Worm (Caenorhabditis elegans) whole organism, L4 larva: ENCODE measurements around the gene T09A12.8.

Experiments
- F10B5.3 ChIP-seq: sonication (generic microtip); optimal IDR thresholded peaks from 2 replicates; lab custom pipeline; 2016; ENCODE audit warnings: mild to moderate bottlenecking, missing genetic modification characterization, missing compliant biosample characterization
- F44E2.7 ChIP-seq: fragments of 200-800 bp; sonication (Bioruptor generic); IDR thresholded peaks from 2 replicates; pipeline ENCODE4 v2.1.2; 2022; ENCODE audit warnings: missing genetic modification characterization, missing compliant biosample characterization
- R02D3.7 ChIP-seq: fragments of 150-350 bp; sonication (generic microtip); optimal IDR thresholded peaks from 3 replicates; lab custom pipeline; 2014; ENCODE audit warnings: missing biosample characterization, missing genetic modification characterization
- T26A8.4 ChIP-seq: fragments of 200-800 bp; sonication (Bioruptor generic); IDR thresholded peaks from 2 replicates; pipeline ENCODE4 v1.3.6; 2022; ENCODE audit warnings: missing genetic modification characterization, missing compliant biosample characterization
- Y75B8A.6 ChIP-seq: fragments of 200-800 bp; sonication (Bioruptor generic); IDR thresholded peaks from 2 replicates; pipeline ENCODE4 v1.3.6; 2022; ENCODE audit warnings: missing genetic modification reagents, missing genetic modification characterization, missing compliant biosample characterization
- aha-1 ChIP-seq: fragments of 150-350 bp; peaks from one replicate; lab custom pipeline; 2014; ENCODE audit warnings: missing biosample characterization, missing genetic modification characterization
- attf-4 ChIP-seq: sonication (generic microtip); optimal IDR thresholded peaks from 3 replicates; lab custom pipeline; 2017; ENCODE audit warnings: missing biosample characterization, missing genetic modification characterization
- ceh-20 ChIP-seq: fragments of 200-800 bp; sonication (Bioruptor generic); IDR thresholded peaks from 2 replicates; pipeline ENCODE4 v1.3.6; 2022; ENCODE audit warnings: missing genetic modification reagents, missing genetic modification characterization, missing compliant biosample characterization
- ceh-32 ChIP-seq: sonication (generic microtip); optimal IDR thresholded peaks from 2 replicates; lab custom pipeline; 2016; ENCODE audit warnings: mild to moderate bottlenecking, missing genetic modification characterization, missing compliant biosample characterization; ENCODE audit not compliant: poor library complexity
- ceh-44 ChIP-seq: fragments of 200-800 bp; sonication (Bioruptor generic); IDR thresholded peaks from 2 replicates; pipeline ENCODE4 v1.3.6; 2022; ENCODE audit warnings: missing genetic modification reagents, missing genetic modification characterization, missing compliant biosample characterization
- ceh-62 ChIP-seq: sonication (generic microtip); optimal IDR thresholded peaks from 2 replicates; lab custom pipeline; 2017; ENCODE audit warnings: missing biosample characterization, missing genetic modification characterization
- ces-1 ChIP-seq: fragments of 150-350 bp; sonication (generic microtip); optimal IDR thresholded peaks from 4 replicates; lab custom pipeline; 2014; ENCODE audit warnings: missing biosample characterization, missing genetic modification reagents, missing genetic modification characterization
- cey-2 ChIP-seq: sonication (generic microtip); optimal IDR thresholded peaks from 3 replicates; lab custom pipeline; 2017; ENCODE audit warnings: missing genetic modification characterization, mild to moderate bottlenecking, missing compliant biosample characterization, antibody characterized with exemption, borderline replicate concordance; ENCODE audit not compliant: insufficient read depth
- ctbp-1 ChIP-seq: fragments of 200-800 bp; sonication (Bioruptor generic); IDR thresholded peaks from 2 replicates; pipeline ENCODE4 v1.3.6; 2022; ENCODE audit warnings: missing genetic modification reagents, missing genetic modification characterization, missing compliant biosample characterization
- daf-16 ChIP-seq, 3 experiments: sonication (generic microtip); optimal IDR thresholded peaks; 2 replicates each; lab custom pipeline; 2016 to 2017; ENCODE audit warnings: missing genetic modification characterization in 3 of 3, missing genetic modification reagents in 3 of 3, mild to moderate bottlenecking in 2 of 3, missing compliant biosample characterization in 2 of 3, missing biosample characterization in 1 of 3, moderate library complexity in 1 of 3
- daf-19 ChIP-seq: fragments of 200-800 bp; sonication (Bioruptor generic); conservative IDR thresholded peaks from 2 replicates; pipeline ENCODE4 v1.3.6; 2022; ENCODE audit warnings: missing genetic modification characterization, missing compliant biosample characterization
- dmd-6 ChIP-seq: fragments of 200-800 bp; sonication (Bioruptor generic); IDR thresholded peaks from 2 replicates; pipeline ENCODE4 v1.3.6; 2022; ENCODE audit warnings: missing genetic modification reagents, missing genetic modification characterization, missing compliant biosample characterization
- dmd-8 ChIP-seq: fragments of 200-800 bp; sonication (Bioruptor generic); IDR thresholded peaks from 2 replicates; pipeline ENCODE4 v1.3.6; 2022; ENCODE audit warnings: missing genetic modification characterization, missing compliant biosample characterization
- dve-1 ChIP-seq: sonication (generic microtip); optimal IDR thresholded peaks from 2 replicates; lab custom pipeline; 2017; ENCODE audit warnings: antibody characterized with exemption, mild to moderate bottlenecking, missing genetic modification characterization, missing compliant biosample characterization; ENCODE audit not compliant: insufficient read depth
- fkh-10 ChIP-seq: fragments of 150-350 bp; optimal IDR thresholded peaks from 2 replicates; lab custom pipeline; 2014; ENCODE audit warnings: missing biosample characterization, missing genetic modification reagents, missing genetic modification characterization
- hlh-11 ChIP-seq: fragments of 200-800 bp; sonication (Bioruptor generic); optimal IDR thresholded peaks from 2 replicates; lab custom pipeline; 2018; ENCODE audit warnings: mild to moderate bottlenecking, missing genetic modification characterization, missing compliant biosample characterization
- lin-38 ChIP-seq: fragments of 200-800 bp; sonication (Bioruptor generic); IDR thresholded peaks from 2 replicates; pipeline ENCODE4 v1.3.6; 2022; ENCODE audit warnings: missing genetic modification reagents, missing genetic modification characterization, missing compliant biosample characterization
- madf-9 ChIP-seq: fragments of 200-800 bp; sonication (Bioruptor generic); conservative IDR thresholded peaks from 2 replicates; pipeline ENCODE4 v1.3.6; 2022; ENCODE audit warnings: missing genetic modification reagents, missing genetic modification characterization, missing compliant biosample characterization
- mdl-1 ChIP-seq, 2 experiments: fragments of 150-350 bp in 1 of 2; sonication (generic microtip) in 1 of 2; optimal IDR thresholded peaks; 2 replicates each; lab custom pipeline; 2014 to 2017; ENCODE audit warnings: missing biosample characterization in 2 of 2, missing genetic modification characterization in 2 of 2
- mep-1 ChIP-seq: fragments of 150-350 bp; sonication (generic microtip); optimal IDR thresholded peaks from 3 replicates; lab custom pipeline; 2014; ENCODE audit warnings: missing biosample characterization, missing genetic modification characterization
- mxl-3 ChIP-seq: fragments of 200-800 bp; sonication (Bioruptor generic); optimal IDR thresholded peaks from 2 replicates; lab custom pipeline; 2018; ENCODE audit warnings: mild to moderate bottlenecking, missing genetic modification characterization, missing compliant biosample characterization
- nhr-10 ChIP-seq: fragments of 150-350 bp; optimal IDR thresholded peaks from 2 replicates; lab custom pipeline; 2014; ENCODE audit warnings: missing biosample characterization, missing genetic modification characterization
- nhr-102 ChIP-seq: sonication (generic microtip); optimal IDR thresholded peaks from 2 replicates; lab custom pipeline; 2016; ENCODE audit warnings: mild to moderate bottlenecking, missing genetic modification characterization, moderate library complexity, missing compliant biosample characterization
- nhr-111 ChIP-seq: fragments of 200-800 bp; sonication (Bioruptor generic); optimal IDR thresholded peaks from 2 replicates; lab custom pipeline; 2018; ENCODE audit warnings: mild to moderate bottlenecking, missing genetic modification characterization, missing compliant biosample characterization
- nhr-25 ChIP-seq: sonication (generic microtip); optimal IDR thresholded peaks from 2 replicates; lab custom pipeline; 2017; ENCODE audit warnings: missing genetic modification characterization, mild to moderate bottlenecking, missing compliant biosample characterization, antibody characterized with exemption, moderate library complexity, borderline replicate concordance; ENCODE audit not compliant: insufficient read depth
- nhr-28 ChIP-seq: fragments of 150-350 bp; optimal IDR thresholded peaks from 2 replicates; lab custom pipeline; 2014; ENCODE audit warnings: missing biosample characterization, missing genetic modification characterization
- nhr-41 ChIP-seq: fragments of 200-800 bp; sonication (Bioruptor generic); IDR thresholded peaks from 2 replicates; pipeline ENCODE4 v1.3.6; 2022; ENCODE audit warnings: missing genetic modification reagents, missing genetic modification characterization, missing compliant biosample characterization
- nhr-77 ChIP-seq: fragments of 150-350 bp; optimal IDR thresholded peaks from 2 replicates; lab custom pipeline; 2014; ENCODE audit warnings: missing biosample characterization, missing genetic modification characterization
- pha-4 ChIP-seq, 2 experiments: fragments of 150-350 bp in 1 of 2; fragments of 200-800 bp in 1 of 2; sonication (Bioruptor generic) in 1 of 2; IDR thresholded peaks in 1 of 2; optimal IDR thresholded peaks in 1 of 2; 2 replicates each; pipeline versions ENCODE4 v1.3.6 to Lab custom; 2014 to 2022; ENCODE audit warnings: missing genetic modification characterization in 2 of 2, missing genetic modification reagents in 2 of 2, missing biosample characterization in 1 of 2, missing compliant biosample characterization in 1 of 2
- pqm-1 ChIP-seq: sonication (generic microtip); optimal IDR thresholded peaks from 2 replicates; lab custom pipeline; 2017; ENCODE audit warnings: missing biosample characterization, missing genetic modification characterization
- sdz-12 ChIP-seq: fragments of 200-800 bp; sonication (Bioruptor generic); optimal IDR thresholded peaks from 2 replicates; lab custom pipeline; 2018; ENCODE audit warnings: mild to moderate bottlenecking, missing genetic modification characterization, missing compliant biosample characterization
- skn-1 ChIP-seq: fragments of 150-350 bp; optimal IDR thresholded peaks from 2 replicates; lab custom pipeline; 2014; ENCODE audit warnings: missing biosample characterization, missing genetic modification characterization
- snpc-1.2 ChIP-seq: fragments of 200-800 bp; sonication (Bioruptor generic); IDR thresholded peaks from 2 replicates; pipeline ENCODE4 v1.3.6; 2022; ENCODE audit warnings: missing genetic modification reagents, missing genetic modification characterization, missing compliant biosample characterization
- spr-1 ChIP-seq: sonication (generic microtip); optimal IDR thresholded peaks from 2 replicates; lab custom pipeline; 2016; ENCODE audit warnings: mild to moderate bottlenecking, missing genetic modification characterization, missing compliant biosample characterization
- tag-97 ChIP-seq: fragments of 200-800 bp; sonication (Bioruptor generic); IDR thresholded peaks from 2 replicates; pipeline ENCODE4 v1.3.6; 2022; ENCODE audit warnings: missing genetic modification characterization, missing compliant biosample characterization
- unc-62 ChIP-seq, 3 experiments: fragments of 150-350 bp in 1 of 3; sonication (generic microtip); optimal IDR thresholded peaks in 2 of 3; peaks in 1 of 3; 1 replicate in 1 of 3; 2 replicates in 2 of 3; lab custom pipeline; 2014 to 2017; ENCODE audit warnings: missing biosample characterization in 3 of 3, missing genetic modification characterization in 3 of 3, missing genetic modification reagents in 3 of 3, missing genotype in 1 of 3
- zip-2 ChIP-seq: fragments of 150-350 bp; optimal IDR thresholded peaks from 2 replicates; lab custom pipeline; 2014; ENCODE audit warnings: missing biosample characterization, missing genetic modification characterization

T09A12.8 gene

DNA sequence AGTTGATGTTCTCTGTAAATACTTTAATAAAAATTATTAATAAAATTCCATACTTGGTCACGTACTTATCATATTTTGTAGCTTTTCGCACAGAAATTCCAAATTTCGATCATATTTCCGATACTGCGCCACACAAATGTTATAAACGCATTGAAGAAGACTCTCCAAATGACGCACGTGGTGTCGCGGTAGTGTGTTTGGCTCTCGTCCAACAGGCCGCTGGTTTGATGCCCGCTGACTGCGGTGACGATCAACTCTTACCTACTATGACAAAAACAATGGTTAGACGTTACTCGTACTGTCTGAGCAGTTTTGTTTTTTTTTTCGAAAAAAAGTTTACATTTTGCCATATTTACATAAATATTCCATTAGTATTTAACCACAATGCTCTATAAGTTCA is 9.4 kb upstream of the T09A12.8 start (continued):
- no peak for TF ChIP-seq ceh-62 (tag; lab: Kevin White, UChicago)
- peak; percentile 56 for TF ChIP-seq F10B5.3 (tag; lab: Kevin White, UChicago)
- peak; percentile 6 for TF ChIP-seq nhr-77
- TF ChIP-seq nhr-10 (tag; lab: Kevin White, UChicago) = no peak

DNA sequence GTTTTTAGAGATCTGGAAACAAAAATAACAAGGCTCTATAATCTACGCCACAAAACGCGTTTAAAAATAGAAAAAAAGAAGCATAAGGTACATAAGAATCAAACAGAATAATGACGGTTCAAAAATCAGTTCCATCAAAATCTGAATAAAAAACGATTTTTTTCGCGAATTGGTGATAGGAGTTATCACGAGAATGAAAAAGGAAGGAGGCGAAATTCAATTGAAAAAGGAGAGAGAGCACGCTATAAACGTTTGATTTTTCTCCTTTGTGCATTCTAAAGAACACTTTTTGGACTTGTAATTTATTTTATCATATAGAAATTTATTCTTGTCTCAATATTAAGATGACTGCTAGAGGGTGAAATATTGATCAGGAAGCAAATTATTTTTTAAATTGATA is 7.8 kb upstream of the T09A12.8 start:
- no peak for TF ChIP-seq zip-2 (tag; lab: Kevin White, UChicago)
- TF ChIP-seq hlh-11 = peak; percentile 21
- no peak for TF ChIP-seq cey-2 (tag; lab: Kevin White, UChicago)
- peak; percentile 69 for TF ChIP-seq dve-1 (tag; lab: Kevin White, UChicago)
- TF ChIP-seq pha-4 (GFP tag; IDR thresholded peaks at IDR 0.05; lab: Robert Waterston, UW) = no peak
- no peak for TF ChIP-seq pha-4 (tag; optimal IDR thresholded peaks at IDR 0.05; lab: Kevin White, UChicago)
- peak; percentile 26 for TF ChIP-seq mep-1 (tag; lab: Kevin White, UChicago)
- no peak for TF ChIP-seq ceh-32 (tag; lab: Kevin White, UChicago)
- TF ChIP-seq dmd-6 (GFP tag; lab: Robert Waterston, UW) = peak; percentile 75
- no peak for TF ChIP-seq tag-97
- no peak for TF ChIP-seq fkh-10
- no peak for TF ChIP-seq unc-62 (GFP tag; optimal IDR thresholded peaks at IDR 0.05 in 1 of 2; lab: Kevin White, UChicago)
- no peak for TF ChIP-seq unc-62 (tag; optimal IDR thresholded peaks at IDR 0.05; lab: Kevin White, UChicago)
- no peak for TF ChIP-seq nhr-111
- TF ChIP-seq ces-1 (GFP tag; lab: Kevin White, UChicago) = no peak
- TF ChIP-seq sdz-12 = no peak
- no peak for TF ChIP-seq R02D3.7
- no peak for TF ChIP-seq lin-38 (GFP tag; lab: Robert Waterston, UW)
- peak; percentile 29 for TF ChIP-seq pqm-1 (tag; lab: Kevin White, UChicago)
- no peak for TF ChIP-seq skn-1 (tag; lab: Kevin White, UChicago)
- TF ChIP-seq T26A8.4 = no peak
- no peak for TF ChIP-seq mxl-3 (GFP tag; lab: Kevin White, UChicago)
- TF ChIP-seq nhr-41 (GFP tag; lab: Robert Waterston, UW) = no peak
- peak; percentile 6 for TF ChIP-seq nhr-77
- TF ChIP-seq aha-1 (tag; lab: Kevin White, UChicago) = no peak
- peak; percentile 38 for TF ChIP-seq nhr-28 (tag; lab: Kevin White, UChicago)
- peak in 1 of 2 experiments; percentile 45 for TF ChIP-seq mdl-1 (tag; optimal IDR thresholded peaks at IDR 0.05; lab: Kevin White, UChicago)
- no peak for TF ChIP-seq nhr-25 (tag; lab: Kevin White, UChicago)

DNA sequence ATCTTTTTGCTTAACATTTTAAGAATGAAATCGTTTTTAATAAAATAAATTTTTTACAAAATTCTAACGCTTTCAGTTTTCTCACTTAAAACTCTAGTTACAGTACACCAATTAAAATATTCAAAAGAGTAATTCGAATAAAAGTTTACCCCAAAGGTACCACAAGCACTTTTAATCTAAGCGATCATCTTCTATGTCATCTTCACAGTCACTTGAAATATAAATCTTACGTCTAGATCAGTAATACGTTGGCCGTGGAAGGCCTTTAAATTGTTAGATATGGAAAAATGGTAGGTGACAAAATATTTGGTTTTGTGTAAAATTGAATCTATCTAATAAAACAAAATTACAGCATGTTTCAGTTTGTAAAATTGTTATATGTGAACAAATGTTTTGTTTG is 3.8 kb upstream of the T09A12.8 start:
- peak; percentile 31 for TF ChIP-seq aha-1 (tag; lab: Kevin White, UChicago)
- TF ChIP-seq dmd-8 (GFP tag; lab: Robert Waterston, UW) = no peak

DNA sequence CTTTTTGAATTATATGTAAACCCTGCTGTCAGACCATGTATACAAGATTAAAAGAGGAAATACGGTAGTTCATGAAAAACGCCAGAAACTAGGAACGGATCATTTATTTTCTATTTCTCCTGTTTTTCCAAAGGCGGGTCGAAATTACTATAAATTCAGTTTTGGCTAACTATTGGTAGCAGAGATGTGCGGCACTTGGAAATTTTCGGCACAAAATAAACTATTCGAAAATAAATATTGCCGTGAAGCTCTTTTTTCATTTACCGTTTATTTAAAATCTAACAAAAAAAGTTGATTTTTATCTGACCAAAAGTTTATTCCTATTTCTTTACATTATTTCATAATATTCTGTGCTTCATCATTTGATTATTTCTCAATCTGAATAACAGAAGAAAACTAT is 613 bp upstream of the T09A12.8 start, which contains the start of gene T09A12.1:
T09A12.1 (plus strand) TSS at position 301 of the 400 bp plus-strand sequence.
- TF ChIP-seq unc-62 (GFP tag; optimal IDR thresholded peaks at IDR 0.05 in 1 of 2; lab: Kevin White, UChicago) (no peak), unc-62 (tag; optimal IDR thresholded peaks at IDR 0.05; lab: Kevin White, UChicago) (no peak), ctbp-1 (GFP tag; lab: Robert Waterston, UW) (no peak), spr-1 (tag; lab: Kevin White, UChicago) (no peak)
- TF ChIP-seq, all 104 proteins: peak for 0

DNA sequence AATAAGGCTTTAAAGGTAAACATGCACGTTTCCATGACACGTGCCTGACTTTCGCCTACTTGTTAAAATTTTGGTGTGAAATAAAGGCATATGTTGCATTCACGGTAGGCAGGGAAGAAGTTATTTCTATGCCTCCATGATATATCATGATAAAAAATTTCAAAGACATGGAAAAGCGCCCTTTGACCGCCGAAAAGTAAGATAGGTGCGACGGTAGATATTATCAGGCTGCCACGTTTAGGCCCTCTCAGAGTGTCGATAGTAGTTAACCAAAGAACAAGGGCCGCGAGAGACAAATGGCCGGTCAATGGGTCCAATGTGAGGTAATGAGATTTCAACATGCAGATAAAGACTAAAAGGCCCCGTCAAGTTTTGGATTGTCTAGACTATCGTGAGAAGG is 329 bp downstream of the T09A12.8 start:
- TF ChIP-seq ceh-20 (GFP tag; lab: Robert Waterston, UW) = no peak
- TF ChIP-seq F44E2.7 (GFP tag; lab: Robert Waterston, UW) = no peak
- no peak for TF ChIP-seq nhr-102 (tag; lab: Kevin White, UChicago)
- TF ChIP-seq pha-4 (GFP tag; IDR thresholded peaks at IDR 0.05; lab: Robert Waterston, UW) = no peak
- TF ChIP-seq pha-4 (tag; optimal IDR thresholded peaks at IDR 0.05; lab: Kevin White, UChicago) = no peak
- no peak for TF ChIP-seq madf-9 (GFP tag; lab: Robert Waterston, UW)
- no peak for TF ChIP-seq Y75B8A.6 (GFP tag; lab: Robert Waterston, UW)
- TF ChIP-seq hlh-11 = no peak
- TF ChIP-seq nhr-25 (tag; lab: Kevin White, UChicago) = no peak
- no peak for TF ChIP-seq attf-4 (tag; lab: Kevin White, UChicago)
- no peak for TF ChIP-seq snpc-1.2 (GFP tag; lab: Robert Waterston, UW)
- TF ChIP-seq daf-19 = no peak
- TF ChIP-seq ceh-62 (tag; lab: Kevin White, UChicago) = no peak
- TF ChIP-seq ceh-44 = no peak
- no peak for TF ChIP-seq F10B5.3 (tag; lab: Kevin White, UChicago)
- no peak for TF ChIP-seq daf-16 (GFP tag; optimal IDR thresholded peaks at IDR 0.05; lab: Kevin White, UChicago)
- TF ChIP-seq daf-16 (tag; optimal IDR thresholded peaks at IDR 0.05; lab: Kevin White, UChicago) = no peak
